Worm (Caenorhabditis elegans) whole organism, young adult: ENCODE measurements around the gene ZK666.1.

Experiments
- C06A6.2 ChIP-seq: fragments of 200-800 bp; sonication (Bioruptor generic); conservative IDR thresholded peaks from 2 replicates; pipeline ENCODE4 v1.3.6; 2022; ENCODE audit warnings: missing genetic modification characterization, missing compliant biosample characterization
- F23B12.7 ChIP-seq: sonication (generic microtip); optimal IDR thresholded peaks from 2 replicates; lab custom pipeline; 2017; ENCODE audit warnings: missing genetic modification characterization, mild to moderate bottlenecking, missing compliant biosample characterization, antibody characterized with exemption, moderate library complexity; ENCODE audit not compliant: insufficient read depth
- K12H6.12 ChIP-seq: fragments of 200-800 bp; sonication (Bioruptor generic); optimal IDR thresholded peaks from 2 replicates; lab custom pipeline; 2018; ENCODE audit warnings: mild to moderate bottlenecking, missing genetic modification characterization, missing compliant biosample characterization
- Y53G8AR.9 ChIP-seq: fragments of 200-800 bp; sonication (Bioruptor generic); conservative IDR thresholded peaks from 2 replicates; pipeline ENCODE4 v1.3.6; 2022; ENCODE audit warnings: missing genetic modification reagents, missing genetic modification characterization, missing compliant biosample characterization
- Y67H2A.10 ChIP-seq: fragments of 200-800 bp; sonication (Bioruptor generic); conservative IDR thresholded peaks from 2 replicates; pipeline ENCODE4 v1.3.6; 2022; ENCODE audit warnings: missing genetic modification reagents, missing genetic modification characterization, missing compliant biosample characterization
- Y79H2A.3 ChIP-seq: fragments of 200-800 bp; sonication (Bioruptor generic); conservative IDR thresholded peaks from 2 replicates; pipeline ENCODE4 v1.3.6; 2022; ENCODE audit warnings: missing genetic modification reagents, missing genetic modification characterization, missing compliant biosample characterization
- ama-1 ChIP-seq, 3 experiments: fragments of 150-350 bp in 1 of 3; sonication (generic microtip) in 2 of 3; optimal IDR thresholded peaks; 2 replicates each; lab custom pipeline; 2014 to 2018; ENCODE audit warnings: missing biosample characterization in 2 of 3, missing genetic modification characterization in 2 of 3, missing genetic modification reagents in 2 of 3
- athp-1 ChIP-seq: sonication (generic microtip); optimal IDR thresholded peaks from 2 replicates; lab custom pipeline; 2017; ENCODE audit warnings: mild to moderate bottlenecking, missing genetic modification characterization, missing compliant biosample characterization
- attf-5 ChIP-seq: fragments of 200-800 bp; sonication (Bioruptor generic); optimal IDR thresholded peaks from 2 replicates; lab custom pipeline; 2018; ENCODE audit warnings: mild to moderate bottlenecking, missing genetic modification characterization, missing compliant biosample characterization
- ceh-40 ChIP-seq: fragments of 200-800 bp; sonication (Bioruptor generic); IDR thresholded peaks from 2 replicates; pipeline ENCODE4 v1.3.6; 2022; ENCODE audit warnings: missing genetic modification characterization, missing compliant biosample characterization
- ceh-58 ChIP-seq: fragments of 200-800 bp; sonication (Bioruptor generic); IDR thresholded peaks from 2 replicates; pipeline ENCODE4 v1.3.6; 2022; ENCODE audit warnings: missing genetic modification characterization, missing compliant biosample characterization
- ceh-91 ChIP-seq: fragments of 200-800 bp; sonication (Bioruptor generic); IDR thresholded peaks from 2 replicates; pipeline ENCODE4 v1.3.6; 2022; ENCODE audit warnings: missing genetic modification reagents, missing genetic modification characterization, missing compliant biosample characterization
- die-1 ChIP-seq: sonication (generic microtip); optimal IDR thresholded peaks from 2 replicates; lab custom pipeline; 2016; ENCODE audit warnings: missing genotype, mild to moderate bottlenecking, missing genetic modification characterization, missing compliant biosample characterization
- dpff-1 ChIP-seq: sonication (generic microtip); optimal IDR thresholded peaks from 2 replicates; lab custom pipeline; 2017; ENCODE audit warnings: mild to moderate bottlenecking, missing genetic modification characterization, missing compliant biosample characterization
- efl-1 ChIP-seq: fragments of 150-350 bp; optimal IDR thresholded peaks from 2 replicates; lab custom pipeline; 2014; ENCODE audit warnings: missing biosample characterization, missing genetic modification reagents, missing genetic modification characterization
- ets-4 ChIP-seq: fragments of 200-800 bp; sonication (Bioruptor generic); optimal IDR thresholded peaks from 2 replicates; lab custom pipeline; 2018; ENCODE audit warnings: mild to moderate bottlenecking, missing genetic modification characterization, missing compliant biosample characterization
- gei-17 ChIP-seq: fragments of 200-800 bp; sonication (Bioruptor generic); optimal IDR thresholded peaks from 2 replicates; lab custom pipeline; 2018; ENCODE audit warnings: mild to moderate bottlenecking, missing genetic modification characterization, missing compliant biosample characterization
- hlh-26 ChIP-seq: fragments of 200-800 bp; sonication (Bioruptor generic); conservative IDR thresholded peaks from 2 replicates; pipeline ENCODE4 v1.3.6; 2022; ENCODE audit warnings: missing genetic modification reagents, missing genetic modification characterization, missing compliant biosample characterization
- hmg-1.2 ChIP-seq: fragments of 200-800 bp; sonication (Bioruptor generic); IDR thresholded peaks from 2 replicates; pipeline ENCODE4 v1.3.6; 2022; ENCODE audit warnings: missing genetic modification reagents, missing genetic modification characterization, missing compliant biosample characterization
- hmg-20 ChIP-seq: fragments of 200-800 bp; sonication (Bioruptor generic); IDR thresholded peaks from 2 replicates; pipeline ENCODE4 v1.3.6; 2022; ENCODE audit warnings: missing genetic modification reagents, missing genetic modification characterization, missing compliant biosample characterization
- lag-1 ChIP-seq: fragments of 200-800 bp; sonication (Bioruptor generic); IDR thresholded peaks from 2 replicates; pipeline ENCODE4 v1.3.6; 2022; ENCODE audit warnings: missing genetic modification reagents, missing genetic modification characterization, missing compliant biosample characterization
- let-526 ChIP-seq: fragments of 200-800 bp; sonication (Bioruptor generic); IDR thresholded peaks from 2 replicates; pipeline ENCODE4 v1.3.6; 2022; ENCODE audit warnings: missing genetic modification reagents, missing genetic modification characterization, missing compliant biosample characterization
- lin-26 ChIP-seq: fragments of 200-800 bp; sonication (Bioruptor generic); IDR thresholded peaks from 2 replicates; pipeline ENCODE4 v1.3.6; 2022; ENCODE audit warnings: missing genetic modification reagents, missing genetic modification characterization, missing compliant biosample characterization
- lin-54 ChIP-seq: fragments of 200-800 bp; sonication (Bioruptor generic); optimal IDR thresholded peaks from 2 replicates; lab custom pipeline; 2018; ENCODE audit warnings: mild to moderate bottlenecking, missing genetic modification characterization, missing compliant biosample characterization
- madf-10 ChIP-seq: sonication (generic microtip); optimal IDR thresholded peaks from 2 replicates; lab custom pipeline; 2016; ENCODE audit warnings: mild to moderate bottlenecking, missing genetic modification characterization, missing compliant biosample characterization
- mcd-1 ChIP-seq: fragments of 200-800 bp; sonication (Bioruptor generic); IDR thresholded peaks from 2 replicates; pipeline ENCODE4 v1.3.6; 2022; ENCODE audit warnings: missing genetic modification reagents, missing genetic modification characterization, missing compliant biosample characterization
- nhr-27 ChIP-seq: fragments of 200-800 bp; sonication (Bioruptor generic); optimal IDR thresholded peaks from 2 replicates; lab custom pipeline; 2018; ENCODE audit warnings: mild to moderate bottlenecking, missing genetic modification characterization, moderate library complexity, missing compliant biosample characterization
- pha-4 ChIP-seq: fragments of 150-350 bp; sonication (generic microtip); optimal IDR thresholded peaks from 2 replicates; lab custom pipeline; 2014; ENCODE audit warnings: missing biosample characterization, missing genetic modification reagents, missing genetic modification characterization
- sdz-38 ChIP-seq: sonication (generic microtip); optimal IDR thresholded peaks from 2 replicates; lab custom pipeline; 2016; ENCODE audit warnings: missing genotype, missing genetic modification characterization, missing compliant biosample characterization
- snpc-1.1 ChIP-seq: sonication (generic microtip); optimal IDR thresholded peaks from 2 replicates; lab custom pipeline; 2017; ENCODE audit warnings: missing genetic modification characterization, mild to moderate bottlenecking, missing compliant biosample characterization, antibody characterized with exemption, moderate library complexity, missing genotype, missing genetic modification reagents; ENCODE audit not compliant: insufficient read depth
- somi-1 ChIP-seq: fragments of 200-800 bp; sonication (Bioruptor generic); optimal IDR thresholded peaks from 2 replicates; lab custom pipeline; 2018; ENCODE audit warnings: mild to moderate bottlenecking, missing genetic modification characterization, missing compliant biosample characterization
- sptf-2 ChIP-seq: fragments of 200-800 bp; sonication (Bioruptor generic); optimal IDR thresholded peaks from 2 replicates; lab custom pipeline; 2018; ENCODE audit warnings: mild to moderate bottlenecking, missing genetic modification characterization, missing compliant biosample characterization
- tlf-1 ChIP-seq: fragments of 200-800 bp; sonication (Bioruptor generic); optimal IDR thresholded peaks from 2 replicates; lab custom pipeline; 2018; ENCODE audit warnings: mild to moderate bottlenecking, missing genetic modification characterization, missing compliant biosample characterization
- unc-130 ChIP-seq: sonication (generic microtip); optimal IDR thresholded peaks from 2 replicates; lab custom pipeline; 2016; ENCODE audit warnings: missing genetic modification reagents, missing genetic modification characterization, missing compliant biosample characterization
- zfh-2 ChIP-seq: fragments of 200-800 bp; sonication (Bioruptor generic); conservative IDR thresholded peaks from 2 replicates; pipeline ENCODE4 v1.3.6; 2022; ENCODE audit warnings: missing genetic modification reagents, missing genetic modification characterization, missing compliant biosample characterization
- ztf-25 ChIP-seq: fragments of 200-800 bp; sonication (Bioruptor generic); IDR thresholded peaks from 2 replicates; pipeline ENCODE4 v1.3.6; 2022; ENCODE audit warnings: missing genetic modification reagents, missing genetic modification characterization, missing compliant biosample characterization
- ztf-26 ChIP-seq: sonication (generic microtip); optimal IDR thresholded peaks from 2 replicates; lab custom pipeline; 2017; ENCODE audit warnings: missing genetic modification characterization, missing compliant biosample characterization
- ztf-28 ChIP-seq: fragments of 200-800 bp; sonication (Bioruptor generic); IDR thresholded peaks from 2 replicates; pipeline ENCODE4 v1.3.6; 2022; ENCODE audit warnings: missing genetic modification reagents, missing genetic modification characterization, missing compliant biosample characterization
- ztf-6 ChIP-seq: fragments of 200-800 bp; sonication (Bioruptor generic); IDR thresholded peaks from 2 replicates; pipeline ENCODE4 v1.3.6; 2022; ENCODE audit warnings: missing genetic modification reagents, missing genetic modification characterization, missing compliant biosample characterization

Gene ZK666.1

ce11 chrII:10447348-10448316 lies 23.5 kb downstream of the ZK666.1 start, which contains the start of gene ZK673.2 (continued):
- TF ChIP-seq madf-10 (tag; lab: Kevin White, UChicago) (no peak), ztf-6 (GFP tag; lab: Robert Waterston, UW) (no peak), sdz-38 (no peak), lin-54 (GFP tag; lab: Kevin White, UChicago) (no peak), C06A6.2 (GFP tag; lab: Robert Waterston, UW) (0 out of 2 replicates have a peak, but pooled peaks have one; percentile 11), dpff-1 (tag; lab: Kevin White, UChicago) (no peak), ztf-28 (no peak), ceh-40 (GFP tag; lab: Robert Waterston, UW) (no peak), ama-1 (optimal IDR thresholded peaks at IDR 0.05; lab: Kevin White, UChicago) (no peak), ama-1 (GFP tag; optimal IDR thresholded peaks at IDR 0.05; lab: Kevin White, UChicago) (no peak), K12H6.12 (tag; lab: Kevin White, UChicago) (peak; percentile 7), F23B12.7 (tag; lab: Kevin White, UChicago) (no peak), ztf-25 (no peak), nhr-27 (tag; lab: Kevin White, UChicago) (no peak), ceh-58 (GFP tag; lab: Robert Waterston, UW) (no peak), attf-5 (GFP tag; lab: Kevin White, UChicago) (peak; percentile 45), lag-1 (no peak)

- TF ChIP-seq Y79H2A.3 (GFP tag; lab: Robert Waterston, UW): no peak
- TF ChIP-seq Y53G8AR.9 (GFP tag; lab: Robert Waterston, UW): 0 out of 2 replicates have a peak, but pooled peaks have one; percentile 9
- no peak for TF ChIP-seq lin-54 (GFP tag; lab: Kevin White, UChicago)
- no peak for TF ChIP-seq snpc-1.1 (tag; lab: Kevin White, UChicago)
- TF ChIP-seq Y67H2A.10 (GFP tag; lab: Robert Waterston, UW): no peak
- no peak for TF ChIP-seq athp-1 (tag; lab: Kevin White, UChicago)
- TF ChIP-seq efl-1 (GFP tag; lab: Kevin White, UChicago): no peak
These were observed 24.3 kb downstream of the ZK666.1 start for ce11 chrII:10446814-10447213.

- TF ChIP-seq somi-1 (GFP tag; lab: Kevin White, UChicago): peak; percentile 53
- no peak for TF ChIP-seq ztf-26 (tag; lab: Kevin White, UChicago)
- TF ChIP-seq madf-10 (tag; lab: Kevin White, UChicago): peak; percentile 12
- no peak for TF ChIP-seq ets-4 (GFP tag; lab: Kevin White, UChicago)
- TF ChIP-seq mcd-1 (GFP tag; lab: Robert Waterston, UW): no peak
- 0 out of 2 replicates have a peak, but pooled peaks have one; percentile 61 for TF ChIP-seq let-526 (GFP tag; lab: Robert Waterston, UW)
- TF ChIP-seq hmg-20 (GFP tag; lab: Robert Waterston, UW): no peak
- TF ChIP-seq lin-26 (GFP tag; lab: Robert Waterston, UW): no peak
- TF ChIP-seq unc-130 (GFP tag; lab: Kevin White, UChicago): no peak
- TF ChIP-seq ceh-91 (GFP tag; lab: Robert Waterston, UW): no peak
- peak; percentile 15; the same call in 1 of the 2 replicates for TF ChIP-seq hmg-1.2 (GFP tag; lab: Robert Waterston, UW)
- no peak for TF ChIP-seq die-1
- TF ChIP-seq sptf-2 (GFP tag; lab: Kevin White, UChicago): no peak
- no peak for TF ChIP-seq hlh-26 (GFP tag; lab: Robert Waterston, UW)
- TF ChIP-seq tlf-1 (GFP tag; lab: Kevin White, UChicago): peak; percentile 11
- TF ChIP-seq gei-17 (GFP tag; lab: Kevin White, UChicago): no peak
- TF ChIP-seq zfh-2: no peak
- no peak for TF ChIP-seq pha-4
These were observed 24.8 kb downstream of the ZK666.1 start for ce11 chrII:10446300-10446699.
